Worm (Caenorhabditis elegans) whole organism, young adult: ENCODE measurements around the gene vit-2.

Source experiments
- D2030.7 ChIP-seq: fragments of 200-800 bp; sonication (Bioruptor generic); IDR thresholded peaks from 2 replicates; pipeline ENCODE4 v1.3.6; 2022; ENCODE audit warnings: missing genetic modification reagents, missing genetic modification characterization, missing compliant biosample characterization
- ama-1 ChIP-seq, 3 experiments: fragments of 150-350 bp in 1 of 3; sonication (generic microtip) in 2 of 3; optimal IDR thresholded peaks; 2 replicates each; lab custom pipeline; 2014 to 2018; ENCODE audit warnings: missing biosample characterization in 2 of 3, missing genetic modification characterization in 2 of 3, missing genetic modification reagents in 2 of 3
- attf-3 ChIP-seq: fragments of 200-800 bp; sonication (Bioruptor generic); conservative IDR thresholded peaks from 2 replicates; pipeline ENCODE4 v1.3.6; 2022; ENCODE audit warnings: missing genetic modification reagents, missing genetic modification characterization, missing compliant biosample characterization
- efl-1 ChIP-seq: fragments of 150-350 bp; optimal IDR thresholded peaks from 2 replicates; lab custom pipeline; 2014; ENCODE audit warnings: missing biosample characterization, missing genetic modification reagents, missing genetic modification characterization
- egrh-3 ChIP-seq: fragments of 200-800 bp; sonication (Bioruptor generic); IDR thresholded peaks from 2 replicates; pipeline ENCODE4 v1.3.6; 2022; ENCODE audit warnings: missing genetic modification reagents, missing genetic modification characterization, missing compliant biosample characterization
- him-1 ChIP-seq: sonication (generic microtip); optimal IDR thresholded peaks from 2 replicates; lab custom pipeline; 2016; ENCODE audit warnings: missing genotype, missing genetic modification reagents, missing genetic modification characterization, missing compliant biosample characterization
- hmg-1.2 ChIP-seq: fragments of 200-800 bp; sonication (Bioruptor generic); IDR thresholded peaks from 2 replicates; pipeline ENCODE4 v1.3.6; 2022; ENCODE audit warnings: missing genetic modification reagents, missing genetic modification characterization, missing compliant biosample characterization
- rpc-1 ChIP-seq, 2 experiments: fragments of 150-350 bp in 1 of 2; sonication (generic microtip) in 1 of 2; optimal IDR thresholded peaks; 2 replicates each; lab custom pipeline; 2014 to 2018; ENCODE audit warnings: missing biosample characterization in 1 of 2, missing genetic modification characterization in 1 of 2, missing genetic modification reagents in 1 of 2, missing genotype in 1 of 2
- unc-130 ChIP-seq: sonication (generic microtip); optimal IDR thresholded peaks from 2 replicates; lab custom pipeline; 2016; ENCODE audit warnings: missing genetic modification reagents, missing genetic modification characterization, missing compliant biosample characterization

ce11 chrX:5117571-5117970, 16.7 kb downstream of the vit-2 start:
- TF ChIP-seq rpc-1 (optimal IDR thresholded peaks at IDR 0.05; lab: Kevin White, UChicago) = no peak
- no peak for TF ChIP-seq rpc-1 (tag; optimal IDR thresholded peaks at IDR 0.05; lab: Kevin White, UChicago)
- TF ChIP-seq hmg-1.2 (GFP tag; lab: Robert Waterston, UW) = no peak
- no peak for TF ChIP-seq unc-130 (GFP tag; lab: Kevin White, UChicago)
- TF ChIP-seq ama-1 (optimal IDR thresholded peaks at IDR 0.05; lab: Kevin White, UChicago) = no peak
- TF ChIP-seq ama-1 (GFP tag; optimal IDR thresholded peaks at IDR 0.05; lab: Kevin White, UChicago) = no peak
- TF ChIP-seq egrh-3 (GFP tag; lab: Robert Waterston, UW) = no peak
- TF ChIP-seq D2030.7 (GFP tag; lab: Robert Waterston, UW) = no peak
- no peak for TF ChIP-seq him-1 (tag; lab: Kevin White, UChicago)
- TF ChIP-seq efl-1 (GFP tag; lab: Kevin White, UChicago) = no peak
- no peak for TF ChIP-seq attf-3 (GFP tag; lab: Robert Waterston, UW)
